Fruit fly (Drosophila melanogaster): Measurements from ENCODE around the gene Cdep.

The Cdep gene

DNA sequence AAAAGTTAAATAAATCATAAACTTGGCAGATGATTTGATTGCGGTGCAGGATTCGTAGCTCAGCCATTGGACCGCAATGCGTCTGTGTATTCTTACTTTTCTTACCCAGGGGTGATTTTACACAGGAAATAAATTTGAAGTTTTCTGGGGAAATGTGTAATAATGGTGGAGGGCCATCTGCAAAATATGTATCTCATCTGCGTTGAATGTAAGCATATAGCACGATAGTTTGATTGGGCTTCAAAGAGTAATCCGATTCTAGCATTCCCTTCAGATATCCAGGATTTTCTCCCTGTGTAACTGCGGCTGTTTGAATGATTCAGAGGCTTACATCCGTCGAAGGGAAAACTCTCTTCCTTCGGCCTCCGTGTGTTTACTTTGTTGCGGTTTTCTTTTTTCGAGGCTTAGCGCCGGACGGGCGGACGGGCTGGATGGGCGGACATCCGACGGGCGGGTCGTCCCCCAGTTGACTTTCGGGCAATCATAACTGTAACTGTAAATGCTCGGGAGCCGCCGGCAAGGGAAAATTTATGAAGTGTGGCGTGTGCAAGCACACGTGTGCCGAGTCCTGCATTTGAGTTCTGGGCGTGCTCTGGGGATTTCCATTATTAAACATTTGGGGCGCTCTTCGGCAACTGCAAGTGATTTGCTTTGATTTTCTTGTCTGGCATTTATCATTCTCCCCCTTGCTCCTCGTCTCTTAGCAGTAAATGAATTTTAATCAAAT lies 24.1 kb upstream of the Cdep start (continued):
- TF ChIP-seq Opbp (GFP tag; IDR thresholded peaks at IDR 0.05; ENCODE audit: partially characterized antibody) (no peak), CG12659 (GFP tag; optimal IDR thresholded peaks at IDR 0.05) (peak; percentile 37), CG15601 (tag; optimal IDR thresholded peaks at IDR 0.05) (peak; percentile 69), CG8765 (GFP tag; IDR thresholded peaks at IDR 0.05) (peak; percentile 80; the same call in 1 of the 2 replicates), CG6254 (GFP tag; optimal IDR thresholded peaks at IDR 0.05) (peak; percentile 61), CG3838 (GFP tag; optimal IDR thresholded peaks at IDR 0.05) (no peak), zf30C (GFP tag; optimal IDR thresholded peaks at IDR 0.05) (peak; percentile 73), H2.0 (GFP tag; IDR thresholded peaks at IDR 0.05) (peak; percentile 64), CG1832 (GFP tag; optimal IDR thresholded peaks at IDR 0.05) (no peak), Dad (GFP tag; optimal IDR thresholded peaks at IDR 0.05) (no peak), CG4404 (GFP tag; IDR thresholded peaks at IDR 0.05) (peak; percentile 82), corto (GFP tag; optimal IDR thresholded peaks at IDR 0.05) (no peak), Ets65A (GFP tag) (peak; percentile 90), abd-A (tag; optimal IDR thresholded peaks at IDR 0.05) (no peak), nerfin-1 (tag; optimal IDR thresholded peaks at IDR 0.05) (peak; percentile 57), sqz (GFP tag; optimal IDR thresholded peaks at IDR 0.05) (peak; percentile 6), Stat92E (GFP tag; optimal IDR thresholded peaks at IDR 0.05) (peak in 1 of 3 experiments; percentile 55), CG8281 (tag; optimal IDR thresholded peaks at IDR 0.05) (peak; percentile 25), CG12155 (GFP tag; optimal IDR thresholded peaks at IDR 0.05) (peak; percentile 35), Hmx (GFP tag; optimal IDR thresholded peaks at IDR 0.05) (no peak), Camta (GFP tag; optimal IDR thresholded peaks at IDR 0.05) (peak; percentile 61), kni (GFP tag; optimal IDR thresholded peaks at IDR 0.05) (no peak), hb (GFP tag; IDR thresholded peaks at IDR 0.05; ENCODE audit: partially characterized antibody) (no peak), gce (GFP tag; IDR thresholded peaks at IDR 0.05) (no peak), aop (GFP tag; IDR thresholded peaks at IDR 0.05) (peak; percentile 50; the same call in 1 of the 2 replicates), CG16863 (GFP tag; optimal IDR thresholded peaks at IDR 0.05) (peak; percentile 72), CG12769 (tag; optimal IDR thresholded peaks at IDR 0.05) (no peak), tio (GFP tag; optimal IDR thresholded peaks at IDR 0.05) (peak; percentile 39), fu2 (GFP tag; optimal IDR thresholded peaks at IDR 0.05) (peak; percentile 4), B-H2 (GFP tag; optimal IDR thresholded peaks at IDR 0.05) (no peak), CG33213 (GFP tag; optimal IDR thresholded peaks at IDR 0.05) (peak; percentile 6), Scr (GFP tag; IDR thresholded peaks at IDR 0.05; ENCODE audit: partially characterized antibody) (no peak), CG11560 (tag; IDR thresholded peaks at IDR 0.05) (peak; percentile 15; the same call in 1 of the 3 replicates), Ada2b (GFP tag; IDR thresholded peaks at IDR 0.05) (peak; percentile 46; the same call in 1 of the 2 replicates), mirr (GFP tag; optimal IDR thresholded peaks at IDR 0.05) (no peak), CG16815 (GFP tag; optimal IDR thresholded peaks at IDR 0.05) (peak; percentile 62), grn (GFP tag; optimal IDR thresholded peaks at IDR 0.05) (no peak), ems (GFP tag; optimal IDR thresholded peaks at IDR 0.05) (peak; percentile 54), slbo (GFP tag; IDR thresholded peaks at IDR 0.05) (peak; percentile 44; the same call in 1 of the 2 replicates), CG3163 (GFP tag; optimal IDR thresholded peaks at IDR 0.05) (peak; percentile 20), Antp (GFP tag; optimal IDR thresholded peaks at IDR 0.05) (peak; percentile 77), knrl (GFP tag; IDR thresholded peaks at IDR 0.05; ENCODE audit: partially characterized antibody) (no peak), CG10147 (GFP tag; optimal IDR thresholded peaks at IDR 0.05) (no peak), hbn (GFP tag; IDR thresholded peaks at IDR 0.05; ENCODE audit: partially characterized antibody) (no peak), her (GFP tag; optimal IDR thresholded peaks at IDR 0.05) (no peak), CG2875 (GFP tag; optimal IDR thresholded peaks at IDR 0.05) (peak; percentile 49), tup (GFP tag; optimal IDR thresholded peaks at IDR 0.05) (no peak), disco-r (GFP tag; optimal IDR thresholded peaks at IDR 0.05) (no peak), tin (GFP tag; optimal IDR thresholded peaks at IDR 0.05) (peak; percentile 81)
